Fruit fly (Drosophila melanogaster) whole organism, adult: ENCODE data around the gene MED20.

ENCODE experiments used
- CG12768 ChIP-seq: fragments of 200-800 bp; sonication (Bioruptor generic); optimal IDR thresholded peaks from 2 replicates; lab custom pipeline; 2017; ENCODE audit warnings: missing biosample characterization, missing genetic modification characterization, mild to moderate bottlenecking, moderate library complexity, missing genetic modification reagents
- CG5204 ChIP-seq: fragments of 200-800 bp; sonication (Bioruptor generic); optimal IDR thresholded peaks from 2 replicates; lab custom pipeline; 2016; ENCODE audit warnings: missing biosample characterization, missing genetic modification characterization
- CG7045 ChIP-seq: fragments of 200-800 bp; sonication (Bioruptor generic); optimal IDR thresholded peaks from 2 replicates; lab custom pipeline; 2017; ENCODE audit warnings: missing biosample characterization, mild to moderate bottlenecking, missing genetic modification characterization
- Clk ChIP-seq: fragments of 200-800 bp; sonication (Bioruptor generic); optimal IDR thresholded peaks from 2 replicates; lab custom pipeline; 2017; ENCODE audit warnings: missing biosample characterization, missing genetic modification characterization
- Mnt ChIP-seq: fragments of 200-800 bp; sonication (Bioruptor generic); optimal IDR thresholded peaks from 2 replicates; lab custom pipeline; 2016; ENCODE audit warnings: missing biosample characterization, mild to moderate bottlenecking, missing genetic modification characterization
- cnc ChIP-seq, 2 experiments: fragments of >200 bp; optimal IDR thresholded peaks; 2 replicates each; lab custom pipeline; 2017
- toe ChIP-seq: fragments of 200-800 bp; sonication (Bioruptor generic); optimal IDR thresholded peaks from 2 replicates; lab custom pipeline; 2016; ENCODE audit warnings: missing biosample characterization, missing genetic modification characterization

- TF ChIP-seq cnc (optimal IDR thresholded peaks at IDR 0.05; lab: Kevin White, UChicago) (peak in 1 of 2 experiments; percentile 14), Mnt (GFP tag; lab: Kevin White, UChicago) (peak; percentile 5), CG5204 (GFP tag; lab: Kevin White, UChicago) (no peak), toe (GFP tag; lab: Kevin White, UChicago) (no peak), Clk (GFP tag; lab: Kevin White, UChicago) (peak; percentile 25), CG12768 (peak; percentile 44), CG7045 (GFP tag; lab: Kevin White, UChicago) (peak; percentile 69)
Measured at dm6 chr2L:8034734-8035133, 37.9 kb downstream of the MED20 start.
